1 fruit fly cellular context compared by ENCODE assay signal in genomic region chrX:17581606-17582281, dm6.
A peak's percentile ranks its signal among the peaks of the same experiment; 100 is the strongest.
TF ChIP-seq lines count a peak whose summit lies in the region.

No protein-coding gene starts in this region.

TF ChIP-seq in whole organism, embryonic, 481 proteins besides CTCF, POLR2A, EP300 and RAD21 (continued from another document):
- TF ChIP-seq CG3847 (GFP tag; IDR thresholded peaks at IDR 0.05; lab: Robert Waterston, UW) (no peak), bbx (GFP tag; IDR thresholded peaks at IDR 0.05; lab: Robert Waterston, UW; ENCODE audit: partially characterized antibody) (no peak), CG32532 (GFP tag; IDR thresholded peaks at IDR 0.05; lab: Robert Waterston, UW) (0 out of 2 replicates have a peak, but pooled peaks have one; percentile 4), CG13894 (tag; optimal IDR thresholded peaks at IDR 0.05; lab: Kevin White, UChicago) (peak; percentile 93), CG9437 (GFP tag; optimal IDR thresholded peaks at IDR 0.05; lab: Kevin White, UChicago) (peak; percentile 17), dmrt11E (tag; optimal IDR thresholded peaks at IDR 0.05; lab: Kevin White, UChicago) (peak; percentile 56), CG1602 (GFP tag; optimal IDR thresholded peaks at IDR 0.05; lab: Kevin White, UChicago) (peak; percentile 4), lola (GFP tag; optimal IDR thresholded peaks at IDR 0.05; lab: Kevin White, UChicago) (peak in 1 of 3 experiments; percentile 73), D (optimal IDR thresholded peaks at IDR 0.05; lab: Kevin White, UChicago) (no peak), D (GFP tag; optimal IDR thresholded peaks at IDR 0.05; lab: Kevin White, UChicago) (peak; percentile 44), CG4424 (GFP tag; optimal IDR thresholded peaks at IDR 0.05; lab: Kevin White, UChicago) (peak; percentile 28), CG10209 (GFP tag; optimal IDR thresholded peaks at IDR 0.05; lab: Kevin White, UChicago) (peak; percentile 22), CG5180 (GFP tag; optimal IDR thresholded peaks at IDR 0.05; lab: Kevin White, UChicago) (no peak), CG8765 (GFP tag; IDR thresholded peaks at IDR 0.05; lab: Robert Waterston, UW) (no peak), CG14710 (tag; optimal IDR thresholded peaks at IDR 0.05; lab: Kevin White, UChicago) (peak; percentile 57), CG30403 (GFP tag; optimal IDR thresholded peaks at IDR 0.05; lab: Kevin White, UChicago) (peak; percentile 29), CG10147 (GFP tag; optimal IDR thresholded peaks at IDR 0.05; lab: Kevin White, UChicago) (peak; percentile 26), CG18262 (tag; optimal IDR thresholded peaks at IDR 0.05; lab: Kevin White, UChicago) (peak; percentile 77), CG17361 (GFP tag; IDR thresholded peaks at IDR 0.05; lab: Robert Waterston, UW) (peak; percentile 70; the same call in 2 of the 3 replicates), gem (tag; optimal IDR thresholded peaks at IDR 0.05; lab: Kevin White, UChicago) (peak; percentile 71), CG4707 (GFP tag; optimal IDR thresholded peaks at IDR 0.05; lab: Kevin White, UChicago) (no peak), Dfd (GFP tag; optimal IDR thresholded peaks at IDR 0.05; lab: Kevin White, UChicago) (no peak), cwo (GFP tag; optimal IDR thresholded peaks at IDR 0.05; lab: Kevin White, UChicago) (peak; percentile 26), sens (GFP tag; lab: Kevin White, UChicago) (peak; percentile 75), HLHmδ (GFP tag; optimal IDR thresholded peaks at IDR 0.05; lab: Kevin White, UChicago) (no peak), org-1 (GFP tag; optimal IDR thresholded peaks at IDR 0.05; lab: Kevin White, UChicago) (no peak), Max (GFP tag; optimal IDR thresholded peaks at IDR 0.05; lab: Kevin White, UChicago) (peak; percentile 24), CG7963 (GFP tag; IDR thresholded peaks at IDR 0.05; lab: Robert Waterston, UW; ENCODE audit: partially characterized antibody) (no peak), PHDP (tag; optimal IDR thresholded peaks at IDR 0.05; lab: Kevin White, UChicago) (peak; percentile 14), tgo (GFP tag; IDR thresholded peaks at IDR 0.05; lab: Robert Waterston, UW) (peak; percentile 16; the same call in 1 of the 3 replicates), az2 (GFP tag; optimal IDR thresholded peaks at IDR 0.05; lab: Kevin White, UChicago) (peak; percentile 9), CG6791 (GFP tag; IDR thresholded peaks at IDR 0.05; lab: Robert Waterston, UW; ENCODE audit: partially characterized antibody) (no peak), Atf6 (GFP tag; IDR thresholded peaks at IDR 0.05; lab: Robert Waterston, UW) (0 out of 2 replicates have a peak, but pooled peaks have one; percentile 10), NfI (GFP tag; optimal IDR thresholded peaks at IDR 0.05; lab: Kevin White, UChicago) (no peak), HHEX (GFP tag; optimal IDR thresholded peaks at IDR 0.05; lab: Kevin White, UChicago) (no peak), Pdp1 (GFP tag; optimal IDR thresholded peaks at IDR 0.05; lab: Kevin White, UChicago) (peak in 1 of 2 experiments; percentile 23), CG4820 (GFP tag; optimal IDR thresholded peaks at IDR 0.05; lab: Kevin White, UChicago) (peak; percentile 25), CG2678 (tag; optimal IDR thresholded peaks at IDR 0.05; lab: Kevin White, UChicago) (peak; percentile 42), stc (GFP tag; IDR thresholded peaks at IDR 0.05; lab: Robert Waterston, UW) (no peak)
